Fruit fly (Drosophila melanogaster) whole organism, pupa: ENCODE data around the gene Sytbeta.

ENCODE experiments used
- CG12605 ChIP-seq: fragments of 200-800 bp; sonication (Bioruptor generic); IDR thresholded peaks from 2 replicates; pipeline ENCODE4 v1.3.6; 2022; ENCODE audit warnings: missing biosample characterization, missing genetic modification characterization
- CG32121 ChIP-seq: fragments of 200-800 bp; sonication (Bioruptor generic); IDR thresholded peaks from 2 replicates; pipeline ENCODE4 v1.3.6; 2022; ENCODE audit warnings: missing biosample characterization, missing genetic modification characterization
- CG8159 ChIP-seq: fragments of 200-800 bp; sonication (Bioruptor generic); optimal IDR thresholded peaks from 3 replicates; lab custom pipeline; 2018; ENCODE audit warnings: missing biosample characterization, mild to moderate bottlenecking, missing genetic modification characterization, moderate library complexity
- D1 ChIP-seq: fragments of 200-800 bp; sonication (Bioruptor generic); optimal IDR thresholded peaks from 2 replicates; lab custom pipeline; 2018; ENCODE audit warnings: missing biosample characterization, mild to moderate bottlenecking, missing genetic modification characterization, moderate library complexity
- EcR ChIP-seq: fragments of 200-800 bp; sonication (Bioruptor generic); optimal IDR thresholded peaks from 3 replicates; lab custom pipeline; 2019; ENCODE audit warnings: missing biosample characterization, missing genetic modification characterization, mild to moderate bottlenecking, moderate library complexity, missing genetic modification reagents
- Ets98B ChIP-seq: fragments of 200-800 bp; sonication (Bioruptor generic); IDR thresholded peaks from 2 replicates; pipeline ENCODE4 v1.3.6; 2022; ENCODE audit warnings: missing biosample characterization, missing genetic modification characterization
- Pif1A ChIP-seq: fragments of 200-800 bp; sonication (Bioruptor generic); optimal IDR thresholded peaks from 3 replicates; lab custom pipeline; 2016; ENCODE audit warnings: missing biosample characterization, missing genetic modification characterization
- Snoo ChIP-seq: fragments of 200-800 bp; sonication (Bioruptor generic); optimal IDR thresholded peaks from 3 replicates; lab custom pipeline; 2017; ENCODE audit warnings: missing biosample characterization, mild to moderate bottlenecking, missing genetic modification characterization, inconsistent platforms
- fd96Ca ChIP-seq: fragments of 200-800 bp; sonication (Bioruptor generic); IDR thresholded peaks from 3 replicates; pipeline ENCODE4 v1.3.6; 2022; ENCODE audit warnings: missing biosample characterization, missing genetic modification characterization
- rn ChIP-seq: fragments of 200-800 bp; sonication (Bioruptor generic); IDR thresholded peaks from 2 replicates; pipeline ENCODE4 v1.3.6; 2022; ENCODE audit warnings: missing biosample characterization, missing genetic modification characterization

DNA sequence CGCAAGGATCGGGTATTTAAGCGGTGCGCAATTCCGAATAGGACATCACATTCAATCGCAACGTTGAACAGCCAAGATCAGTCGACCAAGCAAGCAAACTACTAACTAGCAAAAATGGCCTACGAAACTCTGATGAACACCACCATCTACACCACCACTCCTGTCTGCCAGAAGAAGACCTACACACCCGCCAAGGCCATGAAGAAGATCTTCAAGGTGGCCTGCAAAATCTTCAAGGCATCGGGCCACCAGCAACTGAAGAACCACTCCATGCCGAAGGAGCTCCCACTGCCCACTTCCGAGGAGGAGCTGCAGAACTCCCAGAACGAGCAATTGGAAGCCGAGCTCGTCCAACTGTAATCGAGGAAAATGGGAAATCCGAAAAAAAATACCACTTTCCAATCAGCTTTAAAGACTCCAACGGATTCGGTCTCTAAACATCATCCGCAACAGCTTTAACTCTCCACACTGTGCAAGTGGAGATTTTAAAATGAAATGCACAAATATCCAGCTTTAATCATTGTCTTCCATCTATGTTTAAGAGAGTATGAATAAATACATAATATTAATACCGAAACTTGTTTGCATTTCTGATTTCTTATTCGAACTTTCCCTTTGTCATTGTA is 92.0 kb downstream of the Sytbeta start, which contains the start of gene Brd:
- TF ChIP-seq CG12605 (no peak), rn (no peak), D1 (tag; lab: Kevin White, UChicago) (no peak), Snoo (no peak), fd96Ca (no peak), Pif1A (GFP tag; lab: Kevin White, UChicago) (no peak), Ets98B (GFP tag; lab: Robert Waterston, UW) (no peak), EcR (no peak), CG8159 (tag; lab: Kevin White, UChicago) (no peak), CG32121 (GFP tag; lab: Robert Waterston, UW) (no peak)
